Fruit fly (Drosophila melanogaster): ENCODE measurements around the gene CG8086.

The CG8086 gene

DNA sequence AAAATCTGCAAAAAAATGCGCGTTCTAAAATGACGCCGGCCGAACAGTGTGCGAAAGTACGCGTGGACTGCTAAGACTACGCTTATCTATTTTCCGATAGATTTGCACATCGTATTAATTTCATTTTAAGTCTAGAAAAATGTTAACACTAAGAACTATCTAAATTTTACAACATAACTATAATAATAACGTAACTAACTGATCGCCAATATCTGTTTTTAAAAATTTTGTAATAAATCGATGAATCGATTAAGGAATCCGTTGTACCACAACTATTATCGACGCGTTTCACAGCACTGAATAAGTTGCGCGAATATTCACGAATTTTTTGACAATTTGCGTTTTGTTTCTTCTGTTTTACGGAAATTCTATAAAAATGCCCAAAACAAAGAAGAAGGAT is 46.2 kb downstream of the CG8086 start, which contains the start of gene Ssb-c31a (continued):
- TF ChIP-seq sim (GFP tag; IDR thresholded peaks at IDR 0.05) (no peak), CG6175 (GFP tag; IDR thresholded peaks at IDR 0.05) (no peak), CG3995 (GFP tag; optimal IDR thresholded peaks at IDR 0.05) (peak; percentile 46), z (GFP tag; IDR thresholded peaks at IDR 0.05) (no peak), CG4854 (GFP tag; optimal IDR thresholded peaks at IDR 0.05) (peak; percentile 45), nau (GFP tag; optimal IDR thresholded peaks at IDR 0.05) (peak; percentile 0), CG7357 (GFP tag; IDR thresholded peaks at IDR 0.05) (no peak), gsb-n (tag; optimal IDR thresholded peaks at IDR 0.05) (peak; percentile 23), Kr (GFP tag; optimal IDR thresholded peaks at IDR 0.05) (no peak)

DNA sequence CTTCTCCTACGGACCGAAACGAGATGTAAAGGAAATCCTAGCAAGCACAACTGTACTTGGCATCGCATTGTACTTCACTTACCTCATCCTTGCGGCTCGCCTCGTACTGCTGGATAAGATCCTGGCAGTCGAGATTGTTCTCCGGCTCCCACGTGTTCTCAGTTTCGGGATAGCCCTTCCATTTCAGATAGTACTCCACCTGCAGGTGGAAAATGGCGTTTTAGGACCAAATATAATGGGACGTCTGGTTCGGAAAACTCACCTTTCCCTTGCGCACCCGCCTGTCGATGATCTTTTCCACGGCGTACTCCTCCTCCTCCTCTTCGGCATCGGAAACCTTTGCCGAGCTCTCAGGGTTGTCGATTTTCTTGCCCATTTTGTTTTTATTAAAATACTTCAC is 46.8 kb downstream of the CG8086 start:
- TF ChIP-seq CG2678 (tag; optimal IDR thresholded peaks at IDR 0.05) (no peak), zfh1 (GFP tag; IDR thresholded peaks at IDR 0.05) (0 out of 3 replicates have a peak, but pooled peaks have one; percentile 11), CTCF (GFP tag; optimal IDR thresholded peaks at IDR 0.05) (peak; percentile 66), CG11504 (tag; optimal IDR thresholded peaks at IDR 0.05) (no peak), D (optimal IDR thresholded peaks at IDR 0.05) (peak; percentile 19), D (GFP tag; optimal IDR thresholded peaks at IDR 0.05) (no peak), Nf-YA (GFP tag; IDR thresholded peaks at IDR 0.05) (0 out of 2 replicates have a peak, but pooled peaks have one; percentile 2)

DNA sequence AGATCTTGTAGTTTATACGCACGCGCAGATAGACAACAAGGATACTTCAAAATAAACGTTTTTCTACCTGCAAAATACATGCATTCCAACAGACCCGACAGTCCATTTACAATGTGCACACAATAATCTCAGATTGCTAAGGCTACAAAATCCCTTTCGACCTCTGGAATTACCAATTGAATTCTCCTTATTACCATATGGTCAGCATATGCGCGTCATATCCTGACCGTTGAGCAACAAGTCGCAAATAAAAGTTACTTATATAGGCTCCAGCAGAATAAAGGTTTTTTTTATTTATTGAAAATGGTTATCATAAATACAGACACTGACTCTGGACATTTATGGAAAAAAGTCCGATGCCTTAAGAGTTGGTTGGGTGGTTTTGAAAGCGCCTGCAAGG is 47.9 kb downstream of the CG8086 start:
- TF ChIP-seq CG15479 (GFP tag; optimal IDR thresholded peaks at IDR 0.05) = peak; percentile 21
- TF ChIP-seq twi (tag; optimal IDR thresholded peaks at IDR 0.05) = peak; percentile 95
- no peak for TF ChIP-seq GATAe (GFP tag; conservative IDR thresholded peaks at IDR 0.05)
- no peak for TF ChIP-seq lbe (GFP tag; optimal IDR thresholded peaks at IDR 0.05)
- no peak for TF ChIP-seq crp (GFP tag; optimal IDR thresholded peaks at IDR 0.05)
- TF ChIP-seq CG32532 (GFP tag; IDR thresholded peaks at IDR 0.05) = no peak
- no peak for TF ChIP-seq Spps (tag; optimal IDR thresholded peaks at IDR 0.05)
- no peak for TF ChIP-seq CG4282 (GFP tag; optimal IDR thresholded peaks at IDR 0.05)
- TF ChIP-seq zfh2 (GFP tag; optimal IDR thresholded peaks at IDR 0.05) = no peak
- no peak for TF ChIP-seq peb (GFP tag; IDR thresholded peaks at IDR 0.05)
- no peak for TF ChIP-seq CG8765 (GFP tag; IDR thresholded peaks at IDR 0.05)
- TF ChIP-seq H15 (GFP tag; IDR thresholded peaks at IDR 0.05) = no peak
- no peak for TF ChIP-seq sr (GFP tag; IDR thresholded peaks at IDR 0.05)

DNA sequence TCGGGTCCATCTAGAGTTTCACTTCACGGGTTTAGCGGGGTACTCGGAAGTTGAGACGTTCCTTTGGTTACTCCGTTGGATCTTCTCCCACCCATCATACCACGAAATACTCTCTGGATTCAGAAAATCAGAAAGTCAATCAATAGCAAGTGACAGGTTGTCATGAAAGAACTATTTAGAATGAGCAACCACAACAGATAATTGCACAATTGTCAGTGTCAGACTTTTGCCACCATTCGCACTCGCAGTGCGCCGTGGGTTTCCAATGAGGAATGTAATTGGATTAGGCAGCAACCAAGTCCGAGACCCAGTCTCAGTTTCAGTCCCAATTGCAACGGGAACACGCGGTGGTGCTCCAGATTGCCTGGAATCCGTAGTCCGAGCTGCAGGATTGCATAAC is 51.4 kb downstream of the CG8086 start, which contains the start of gene CG8419:
CG8419 (plus strand) TSS at position 301 of the 400 bp plus-strand sequence.
- TF ChIP-seq Pdp1 (GFP tag; optimal IDR thresholded peaks at IDR 0.05) = peak in 1 of 2 experiments; percentile 24
- TF ChIP-seq Bdp1 (GFP tag; optimal IDR thresholded peaks at IDR 0.05) = no peak
- TF ChIP-seq Lim3 (GFP tag; IDR thresholded peaks at IDR 0.05) = 0 out of 2 replicates have a peak, but pooled peaks have one; percentile 10

DNA sequence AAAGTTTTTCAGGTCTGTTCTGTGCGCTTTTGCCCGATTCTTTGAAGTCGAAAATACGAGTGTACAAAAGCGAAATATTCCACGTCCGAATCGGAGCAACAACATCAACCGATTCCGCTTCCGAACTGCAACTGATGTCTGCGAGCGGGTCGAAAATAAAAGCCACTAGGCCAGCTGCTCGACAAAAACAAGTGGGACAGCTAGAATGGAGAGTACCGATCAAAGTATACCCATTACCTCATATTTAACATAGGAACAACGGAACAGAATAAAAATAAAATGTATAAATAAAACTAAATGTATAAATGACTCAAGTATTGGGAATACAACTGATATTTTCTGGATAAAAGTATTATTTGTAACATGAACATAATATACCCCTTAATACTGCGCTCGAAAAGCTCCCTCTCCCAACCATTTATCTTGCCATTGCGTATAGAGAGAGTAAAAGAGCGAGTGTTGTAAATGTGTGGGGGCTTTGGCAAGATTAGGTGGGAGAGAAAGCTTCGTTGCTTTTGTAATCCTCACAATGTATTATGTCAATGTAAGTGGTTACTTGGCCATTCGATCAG is 52.2 kb downstream of the CG8086 start, which contains the start of gene SLC5A11:
SLC5A11 (minus strand) TSS at position 137 of the 572 bp plus-strand sequence.
- peak; percentile 56 for TF ChIP-seq shn (GFP tag; optimal IDR thresholded peaks at IDR 0.05)
- peak; percentile 100 for TF ChIP-seq CG8924 (tag; optimal IDR thresholded peaks at IDR 0.05)
- peak; percentile 94 for TF ChIP-seq CG1529 (GFP tag; optimal IDR thresholded peaks at IDR 0.05)
- TF ChIP-seq prd (optimal IDR thresholded peaks at IDR 0.05) = no peak
- peak; percentile 97 for TF ChIP-seq prd (GFP tag; IDR thresholded peaks at IDR 0.05)
- TF ChIP-seq Dref (GFP tag; IDR thresholded peaks at IDR 0.05) = peak; percentile 29
- TF ChIP-seq CG1832 (GFP tag; optimal IDR thresholded peaks at IDR 0.05) = no peak
- peak; percentile 41 for TF ChIP-seq Bteb2 (GFP tag; optimal IDR thresholded peaks at IDR 0.05)
- peak; percentile 97 for TF ChIP-seq CG34422 (GFP tag; IDR thresholded peaks at IDR 0.05)
- TF ChIP-seq CG34224 (GFP tag; IDR thresholded peaks at IDR 0.05; ENCODE audit: partially characterized antibody) = no peak
- peak; percentile 92 for TF ChIP-seq abd-A (tag; optimal IDR thresholded peaks at IDR 0.05)
- TF ChIP-seq CG9727 (GFP tag; optimal IDR thresholded peaks at IDR 0.05) = peak; percentile 99
- peak; percentile 100 for TF ChIP-seq H2.0 (GFP tag; IDR thresholded peaks at IDR 0.05)
- TF ChIP-seq CG33557 (GFP tag; optimal IDR thresholded peaks at IDR 0.05) = peak; percentile 58
- TF ChIP-seq Ssrp (tag; optimal IDR thresholded peaks at IDR 0.05) = peak; percentile 99

Measured in whole organism, embryonic.